Fruit fly (Drosophila melanogaster): ENCODE data around the gene GATAe.

The GATAe gene

dm6 chr3R:16004691-16005474 is 4.0 kb upstream of the GATAe start (continued):
- TF ChIP-seq ci (GFP tag; IDR thresholded peaks at IDR 0.05) (0 out of 3 replicates have a peak, but pooled peaks have one; percentile 16), CG12071 (GFP tag; optimal IDR thresholded peaks at IDR 0.05) (peak; percentile 59), chinmo (GFP tag; IDR thresholded peaks at IDR 0.05; ENCODE audit: partially characterized antibody) (peak; percentile 75; the same call in 2 of the 4 replicates), kay (GFP tag; optimal IDR thresholded peaks at IDR 0.05) (peak; percentile 53), ham (GFP tag; IDR thresholded peaks at IDR 0.05) (peak; percentile 51; the same call in 1 of the 2 replicates)

dm6 chr3R:16005943-16006342 is 3.0 kb upstream of the GATAe start:
- TF ChIP-seq CG3407 (GFP tag; optimal IDR thresholded peaks at IDR 0.05) = peak; percentile 49
- TF ChIP-seq CG1529 (GFP tag; optimal IDR thresholded peaks at IDR 0.05) = peak; percentile 37
- TF ChIP-seq tup (GFP tag; optimal IDR thresholded peaks at IDR 0.05) = no peak
- peak; percentile 13 for TF ChIP-seq Kr (GFP tag; optimal IDR thresholded peaks at IDR 0.05)
- peak; percentile 52 for TF ChIP-seq CG11723 (GFP tag; optimal IDR thresholded peaks at IDR 0.05)
- TF ChIP-seq Blimp-1 (GFP tag; optimal IDR thresholded peaks at IDR 0.05) = peak; percentile 65
- peak in 1 of 2 experiments; percentile 10 for TF ChIP-seq insv (GFP tag; optimal IDR thresholded peaks at IDR 0.05)
- no peak for TF ChIP-seq CG5953 (GFP tag; IDR thresholded peaks at IDR 0.05)
- TF ChIP-seq fd96Cb (tag; optimal IDR thresholded peaks at IDR 0.05) = peak; percentile 20
- peak; percentile 42 for TF ChIP-seq org-1 (GFP tag; optimal IDR thresholded peaks at IDR 0.05)
- no peak for TF ChIP-seq HmgZ (tag; optimal IDR thresholded peaks at IDR 0.05)
- TF ChIP-seq CG6813 (GFP tag; optimal IDR thresholded peaks at IDR 0.05) = peak; percentile 70
- TF ChIP-seq ci (GFP tag; IDR thresholded peaks at IDR 0.05) = peak; percentile 42; the same call in 1 of the 3 replicates
- peak; percentile 75 for TF ChIP-seq CG2875 (GFP tag; optimal IDR thresholded peaks at IDR 0.05)
- TF ChIP-seq CG12071 (GFP tag; optimal IDR thresholded peaks at IDR 0.05) = peak; percentile 68
- peak; percentile 25 for TF ChIP-seq CG1792 (GFP tag; optimal IDR thresholded peaks at IDR 0.05)
- TF ChIP-seq CG8388 (GFP tag; optimal IDR thresholded peaks at IDR 0.05) = peak; percentile 1
- peak; percentile 42 for TF ChIP-seq Nf-YB (GFP tag; optimal IDR thresholded peaks at IDR 0.05)
- peak; percentile 78 for TF ChIP-seq CG17568 (GFP tag; optimal IDR thresholded peaks at IDR 0.05)
- TF ChIP-seq chinmo (GFP tag; IDR thresholded peaks at IDR 0.05; ENCODE audit: partially characterized antibody) = no peak
- peak; percentile 23 for TF ChIP-seq CG10209 (GFP tag; optimal IDR thresholded peaks at IDR 0.05)
- peak; percentile 60 for TF ChIP-seq gem (tag; optimal IDR thresholded peaks at IDR 0.05)
- TF ChIP-seq CG8290 (GFP tag; optimal IDR thresholded peaks at IDR 0.05) = no peak
- TF ChIP-seq CG8290 (tag; optimal IDR thresholded peaks at IDR 0.05) = peak in 1 of 2 experiments; percentile 62
- TF ChIP-seq odd (GFP tag; optimal IDR thresholded peaks at IDR 0.05) = peak; percentile 58
- 0 out of 2 replicates have a peak, but pooled peaks have one; percentile 20 for TF ChIP-seq Xrp1 (GFP tag; IDR thresholded peaks at IDR 0.05)
- peak; percentile 54 for TF ChIP-seq Hmr (GFP tag; optimal IDR thresholded peaks at IDR 0.05)
- TF ChIP-seq CG17359 (tag; optimal IDR thresholded peaks at IDR 0.05) = peak; percentile 74
- TF ChIP-seq CG12299 (tag; optimal IDR thresholded peaks at IDR 0.05) = peak; percentile 48
- TF ChIP-seq onecut (GFP tag; IDR thresholded peaks at IDR 0.05) = 0 out of 2 replicates have a peak, but pooled peaks have one; percentile 14
- peak; percentile 51 for TF ChIP-seq Fer3 (tag; optimal IDR thresholded peaks at IDR 0.05)
- TF ChIP-seq CG18476 (GFP tag; optimal IDR thresholded peaks at IDR 0.05) = peak; percentile 4
- TF ChIP-seq CG1233 (GFP tag; optimal IDR thresholded peaks at IDR 0.05) = peak; percentile 65
- TF ChIP-seq CoRest (tag; optimal IDR thresholded peaks at IDR 0.05) = peak; percentile 36
- peak; percentile 44 for TF ChIP-seq salm (tag; optimal IDR thresholded peaks at IDR 0.05)
- peak; percentile 14 for TF ChIP-seq maf-S (GFP tag; optimal IDR thresholded peaks at IDR 0.05)
- TF ChIP-seq CG11504 (tag; optimal IDR thresholded peaks at IDR 0.05) = peak; percentile 44
- TF ChIP-seq CG4854 (GFP tag; optimal IDR thresholded peaks at IDR 0.05) = peak; percentile 28
- TF ChIP-seq CG11695 (GFP tag; IDR thresholded peaks at IDR 0.05) = 0 out of 3 replicates have a peak, but pooled peaks have one; percentile 16
- TF ChIP-seq CG15514 (GFP tag; optimal IDR thresholded peaks at IDR 0.05) = peak; percentile 18
- TF ChIP-seq scrt (GFP tag; optimal IDR thresholded peaks at IDR 0.05) = peak; percentile 15
- peak; percentile 37 for TF ChIP-seq CG9727 (GFP tag; optimal IDR thresholded peaks at IDR 0.05)
- TF ChIP-seq CG2712 (tag; optimal IDR thresholded peaks at IDR 0.05) = peak; percentile 7

Measured in whole organism, embryonic.